Worm (Caenorhabditis elegans) whole organism, L3 larva: ENCODE measurements around the gene C29F9.6.
A peak's percentile ranks its signal among the peaks of the same experiment; 100 is the strongest.

Source experiments
- R02D3.7 ChIP-seq: fragments of 150-350 bp; optimal IDR thresholded peaks from 2 replicates; lab custom pipeline; 2014; ENCODE audit warnings: missing biosample characterization, missing genetic modification characterization
- ZK546.5 ChIP-seq: sonication (generic microtip); optimal IDR thresholded peaks from 2 replicates; lab custom pipeline; 2017; ENCODE audit warnings: missing biosample characterization, missing genetic modification characterization
- aly-2 ChIP-seq: fragments of 150-350 bp; optimal IDR thresholded peaks from 2 replicates; lab custom pipeline; 2014; ENCODE audit warnings: missing biosample characterization, missing genetic modification characterization
- ama-1 ChIP-seq: fragments of 150-350 bp; optimal IDR thresholded peaks from 2 replicates; lab custom pipeline; 2018
- ceh-16 ChIP-seq: sonication (generic microtip); optimal IDR thresholded peaks from 2 replicates; lab custom pipeline; 2017; ENCODE audit warnings: missing biosample characterization, missing genetic modification characterization
- ceh-28 ChIP-seq: fragments of 150-350 bp; optimal IDR thresholded peaks from 2 replicates; lab custom pipeline; 2014; ENCODE audit warnings: missing biosample characterization, missing genetic modification reagents, missing genetic modification characterization
- ceh-82 ChIP-seq: fragments of 150-350 bp; optimal IDR thresholded peaks from 2 replicates; lab custom pipeline; 2014; ENCODE audit warnings: missing biosample characterization, missing genetic modification characterization
- ceh-9 ChIP-seq: sonication (generic microtip); optimal IDR thresholded peaks from 2 replicates; lab custom pipeline; 2018; ENCODE audit warnings: missing biosample characterization, missing genetic modification characterization
- daf-12 ChIP-seq: fragments of 150-350 bp; optimal IDR thresholded peaks from 2 replicates; lab custom pipeline; 2014; ENCODE audit warnings: missing biosample characterization, missing genetic modification reagents, missing genetic modification characterization
- egl-5 ChIP-seq: fragments of 150-350 bp; optimal IDR thresholded peaks from 2 replicates; lab custom pipeline; 2017; ENCODE audit warnings: missing biosample characterization, missing genetic modification reagents, missing genetic modification characterization, inconsistent platforms
- elt-1 ChIP-seq: fragments of 150-350 bp; optimal IDR thresholded peaks from 2 replicates; lab custom pipeline; 2014; ENCODE audit warnings: missing biosample characterization, missing genetic modification characterization
- elt-2 ChIP-seq: sonication (generic microtip); optimal IDR thresholded peaks from 2 replicates; lab custom pipeline; 2016; ENCODE audit warnings: missing genetic modification reagents, mild to moderate bottlenecking, missing genetic modification characterization, missing compliant biosample characterization
- fkh-10 ChIP-seq: sonication (generic microtip); optimal IDR thresholded peaks from 2 replicates; lab custom pipeline; 2017; ENCODE audit warnings: missing biosample characterization, missing genetic modification reagents, missing genetic modification characterization
- fkh-2 ChIP-seq: fragments of 150-350 bp; optimal IDR thresholded peaks from 2 replicates; lab custom pipeline; 2014; ENCODE audit warnings: missing biosample characterization, missing genetic modification reagents, missing genetic modification characterization
- fos-1 ChIP-seq: fragments of 150-350 bp; optimal IDR thresholded peaks from 2 replicates; lab custom pipeline; 2014; ENCODE audit warnings: missing biosample characterization, missing genetic modification characterization
- jun-1 ChIP-seq: fragments of 150-350 bp; optimal IDR thresholded peaks from 2 replicates; lab custom pipeline; 2014; ENCODE audit warnings: missing biosample characterization, missing genetic modification reagents, missing genetic modification characterization
- lin-15B ChIP-seq: fragments of 150-350 bp; optimal IDR thresholded peaks from 2 replicates; lab custom pipeline; 2014; ENCODE audit warnings: missing biosample characterization, missing genetic modification characterization
- lin-39 ChIP-seq: fragments of 150-350 bp; optimal IDR thresholded peaks from 2 replicates; lab custom pipeline; 2018; ENCODE audit warnings: missing biosample characterization, missing genetic modification reagents, missing genetic modification characterization
- lsy-12 ChIP-seq: sonication (generic microtip); optimal IDR thresholded peaks from 2 replicates; lab custom pipeline; 2016; ENCODE audit warnings: mild to moderate bottlenecking, missing genetic modification characterization, missing compliant biosample characterization
- mdl-1 ChIP-seq: fragments of 150-350 bp; optimal IDR thresholded peaks from 2 replicates; lab custom pipeline; 2014; ENCODE audit warnings: missing biosample characterization, missing genetic modification characterization
- mml-1 ChIP-seq: fragments of 150-350 bp; sonication (generic microtip); optimal IDR thresholded peaks from 3 replicates; lab custom pipeline; 2014; ENCODE audit warnings: missing biosample characterization, missing genetic modification characterization
- nfya-1 ChIP-seq: sonication (generic microtip); optimal IDR thresholded peaks from 2 replicates; lab custom pipeline; 2017; ENCODE audit warnings: missing genetic modification characterization, mild to moderate bottlenecking, missing compliant biosample characterization, antibody characterized with exemption, moderate library complexity; ENCODE audit not compliant: insufficient read depth
- nhr-12 ChIP-seq: fragments of 150-350 bp; optimal IDR thresholded peaks from 2 replicates; lab custom pipeline; 2014; ENCODE audit warnings: missing biosample characterization, missing genetic modification characterization
- nhr-23 ChIP-seq: fragments of 150-350 bp; optimal IDR thresholded peaks from 2 replicates; lab custom pipeline; 2014; ENCODE audit warnings: missing biosample characterization, missing genetic modification reagents, missing genetic modification characterization
- nhr-237 ChIP-seq: fragments of 150-350 bp; optimal IDR thresholded peaks from 2 replicates; lab custom pipeline; 2014; ENCODE audit warnings: missing biosample characterization, missing genetic modification characterization
- nhr-25 ChIP-seq: sonication (generic microtip); optimal IDR thresholded peaks from 2 replicates; lab custom pipeline; 2017; ENCODE audit warnings: missing biosample characterization, missing genetic modification characterization
- nhr-28 ChIP-seq: fragments of 150-350 bp; optimal IDR thresholded peaks from 2 replicates; lab custom pipeline; 2014; ENCODE audit warnings: missing biosample characterization, missing genetic modification characterization
- nhr-43 ChIP-seq: sonication (generic microtip); optimal IDR thresholded peaks from 2 replicates; lab custom pipeline; 2016; ENCODE audit warnings: mild to moderate bottlenecking, missing genetic modification characterization, missing compliant biosample characterization; ENCODE audit not compliant: poor library complexity, severe bottlenecking
- nhr-67 ChIP-seq: fragments of 150-350 bp; optimal IDR thresholded peaks from 2 replicates; lab custom pipeline; 2014; ENCODE audit warnings: missing biosample characterization, missing genetic modification characterization
- nhr-76 ChIP-seq: fragments of 150-350 bp; sonication (generic microtip); optimal IDR thresholded peaks from 5 replicates; lab custom pipeline; 2014; ENCODE audit warnings: missing biosample characterization, missing genetic modification characterization
- nhr-77 ChIP-seq: fragments of 150-350 bp; optimal IDR thresholded peaks from 2 replicates; lab custom pipeline; 2014; ENCODE audit warnings: missing biosample characterization, missing genetic modification characterization
- pha-4 ChIP-seq: fragments of 150-350 bp; optimal IDR thresholded peaks from 2 replicates; lab custom pipeline; 2014; ENCODE audit warnings: missing biosample characterization, missing genetic modification reagents, missing genetic modification characterization
- pqm-1 ChIP-seq: fragments of 150-350 bp; optimal IDR thresholded peaks from 2 replicates; lab custom pipeline; 2017; ENCODE audit warnings: missing biosample characterization, missing genetic modification characterization, inconsistent platforms
- skn-1 ChIP-seq: fragments of 150-350 bp; optimal IDR thresholded peaks from 2 replicates; lab custom pipeline; 2014; ENCODE audit warnings: missing biosample characterization, missing genetic modification characterization
- tbx-2 ChIP-seq: sonication (generic microtip); optimal IDR thresholded peaks from 2 replicates; lab custom pipeline; 2016; ENCODE audit warnings: mild to moderate bottlenecking, missing genetic modification characterization, missing compliant biosample characterization
- unc-39 ChIP-seq: sonication (generic microtip); optimal IDR thresholded peaks from 4 replicates; lab custom pipeline; 2017; ENCODE audit warnings: missing biosample characterization, missing genetic modification characterization
- unc-62 ChIP-seq: fragments of 150-350 bp; sonication (generic microtip); optimal IDR thresholded peaks from 4 replicates; lab custom pipeline; 2014; ENCODE audit warnings: missing biosample characterization, missing genetic modification reagents, missing genetic modification characterization
- zag-1 ChIP-seq: fragments of 150-350 bp; optimal IDR thresholded peaks from 2 replicates; lab custom pipeline; 2014; ENCODE audit warnings: missing biosample characterization, missing genetic modification characterization
- ztf-11 ChIP-seq: fragments of 150-350 bp; optimal IDR thresholded peaks from 2 replicates; lab custom pipeline; 2014; ENCODE audit warnings: missing biosample characterization, missing genetic modification characterization
- ztf-4 ChIP-seq: fragments of 150-350 bp; optimal IDR thresholded peaks from 2 replicates; lab custom pipeline; 2014; ENCODE audit warnings: missing biosample characterization, missing genetic modification characterization

C29F9.6 gene

ce11 chrIII:86316-86715 lies 28.4 kb upstream of the C29F9.6 start, which contains the start of gene attf-3 (continued):
- no peak for TF ChIP-seq ztf-11 (tag; lab: Kevin White, UChicago)
- TF ChIP-seq fkh-2 (tag; lab: Kevin White, UChicago) = peak; percentile 44
- no peak for TF ChIP-seq nhr-12 (tag; lab: Kevin White, UChicago)

DNA sequence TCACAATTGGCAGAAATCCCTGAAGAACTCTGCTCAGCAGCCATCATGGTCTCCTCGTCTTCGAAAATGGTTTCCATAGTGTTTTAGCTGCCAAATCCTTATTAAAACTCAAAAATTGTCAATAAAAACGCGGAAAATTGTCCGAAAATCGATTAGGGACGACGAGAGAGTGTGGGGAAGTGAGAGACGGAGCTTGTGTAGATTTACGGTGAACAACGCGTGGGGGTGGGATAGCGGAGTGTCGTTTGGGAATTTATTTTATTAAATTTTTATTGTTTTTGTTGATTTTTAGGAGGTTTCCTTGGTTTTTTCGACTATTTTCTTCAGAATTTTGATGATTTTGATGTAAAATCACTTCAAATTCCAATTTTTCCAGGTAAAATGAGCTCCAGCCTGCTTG lies 27.5 kb upstream of the C29F9.6 start, which contains the start of the genes F54C4.4 and mrpl-40:
TSS of gene F54C4.4 (minus strand) at position 199 of the 400 bp plus-strand sequence.
TSS of gene mrpl-40 (plus strand) at position 377 of the 400 bp plus-strand sequence.
- peak; percentile 15 for TF ChIP-seq nhr-25 (tag; lab: Kevin White, UChicago)
- no peak for TF ChIP-seq ztf-4 (tag; lab: Kevin White, UChicago)
- TF ChIP-seq tbx-2 (tag; lab: Kevin White, UChicago) = no peak
- TF ChIP-seq ceh-28 = peak; percentile 86
- no peak for TF ChIP-seq nhr-67 (tag; lab: Kevin White, UChicago)
- TF ChIP-seq R02D3.7 (tag; lab: Kevin White, UChicago) = peak; percentile 97
- no peak for TF ChIP-seq zag-1
- no peak for TF ChIP-seq ceh-16
- TF ChIP-seq egl-5 (tag; lab: Kevin White, UChicago) = no peak
- TF ChIP-seq lin-39 (tag; lab: Kevin White, UChicago) = peak; percentile 50
- TF ChIP-seq nhr-12 (tag; lab: Kevin White, UChicago) = no peak
- peak; percentile 65 for TF ChIP-seq nhr-23 (tag; lab: Kevin White, UChicago)
- peak; percentile 29 for TF ChIP-seq fkh-10 (GFP tag; lab: Kevin White, UChicago)
- no peak for TF ChIP-seq mdl-1 (tag; lab: Kevin White, UChicago)
- peak; percentile 82 for TF ChIP-seq nfya-1 (tag; lab: Kevin White, UChicago)
- TF ChIP-seq nhr-43 (tag; lab: Kevin White, UChicago) = peak; percentile 56
- peak; percentile 78 for TF ChIP-seq pha-4
- TF ChIP-seq mml-1 (tag; lab: Kevin White, UChicago) = no peak
- no peak for TF ChIP-seq unc-62 (GFP tag; lab: Kevin White, UChicago)
- TF ChIP-seq ama-1 (lab: Kevin White, UChicago) = no peak
- peak; percentile 7 for TF ChIP-seq elt-2 (tag; lab: Kevin White, UChicago)
- peak; percentile 55 for TF ChIP-seq lin-15B (tag; lab: Kevin White, UChicago)
- TF ChIP-seq, all 47 proteins: peak for 11

ce11 chrIII:89155-89554 lies 25.5 kb upstream of the C29F9.6 start:
- TF ChIP-seq aly-2 (peak; percentile 37), nhr-28 (no peak), nhr-25 (tag; lab: Kevin White, UChicago) (peak; percentile 14), nhr-76 (tag; lab: Kevin White, UChicago) (no peak), lsy-12 (peak; percentile 55), nfya-1 (tag; lab: Kevin White, UChicago) (peak; percentile 48), ztf-4 (tag; lab: Kevin White, UChicago) (peak; percentile 28), unc-62 (GFP tag; lab: Kevin White, UChicago) (no peak), fkh-10 (GFP tag; lab: Kevin White, UChicago) (no peak), nhr-43 (tag; lab: Kevin White, UChicago) (peak; percentile 40), jun-1 (tag; lab: Kevin White, UChicago) (peak; percentile 15), fos-1 (tag; lab: Kevin White, UChicago) (no peak), ceh-28 (peak; percentile 30), nhr-23 (tag; lab: Kevin White, UChicago) (peak; percentile 6), skn-1 (tag; lab: Kevin White, UChicago) (peak; percentile 75), unc-39 (no peak), tbx-2 (tag; lab: Kevin White, UChicago) (peak; percentile 37), elt-2 (tag; lab: Kevin White, UChicago) (peak; percentile 48), R02D3.7 (tag; lab: Kevin White, UChicago) (peak; percentile 63), nhr-12 (tag; lab: Kevin White, UChicago) (no peak), lin-15B (tag; lab: Kevin White, UChicago) (peak; percentile 11), ama-1 (lab: Kevin White, UChicago) (peak; percentile 74), pqm-1 (tag; lab: Kevin White, UChicago) (peak; percentile 11), lin-39 (tag; lab: Kevin White, UChicago) (peak; percentile 18), pha-4 (peak; percentile 54)
- TF ChIP-seq, all 47 proteins: peak for 18

DNA sequence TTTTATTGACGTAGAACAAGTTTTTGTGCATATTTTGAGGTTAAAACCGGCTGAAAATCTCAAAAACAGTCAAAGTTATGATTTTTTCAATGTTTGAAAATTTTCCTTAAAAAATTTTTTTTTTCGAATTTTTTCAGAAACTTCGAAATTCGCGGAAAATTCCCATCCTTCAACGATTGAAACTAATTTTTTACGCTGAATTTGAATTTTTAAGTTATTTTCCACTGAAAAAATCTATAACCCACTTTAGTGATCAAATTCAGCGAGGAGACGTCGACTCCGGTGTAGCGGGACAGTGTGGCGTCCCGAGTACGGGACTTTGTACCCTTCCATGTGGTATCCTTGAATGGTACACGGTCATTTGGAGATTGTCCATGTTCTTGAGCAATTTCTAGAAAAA lies 22.5 kb upstream of the C29F9.6 start:
- TF ChIP-seq ceh-9 (tag; lab: Kevin White, UChicago) (no peak), lin-15B (tag; lab: Kevin White, UChicago) (no peak), pqm-1 (tag; lab: Kevin White, UChicago) (no peak), nhr-77 (tag; lab: Kevin White, UChicago) (no peak), nhr-67 (tag; lab: Kevin White, UChicago) (no peak), egl-5 (tag; lab: Kevin White, UChicago) (no peak), daf-12 (tag; lab: Kevin White, UChicago) (no peak), ceh-82 (no peak), elt-2 (tag; lab: Kevin White, UChicago) (no peak), unc-62 (GFP tag; lab: Kevin White, UChicago) (no peak), elt-1 (tag; lab: Kevin White, UChicago) (no peak), nhr-237 (no peak), nhr-23 (tag; lab: Kevin White, UChicago) (no peak), fkh-2 (tag; lab: Kevin White, UChicago) (no peak), unc-39 (no peak), ZK546.5 (tag; lab: Kevin White, UChicago) (no peak), ztf-4 (tag; lab: Kevin White, UChicago) (no peak), aly-2 (no peak), nhr-25 (tag; lab: Kevin White, UChicago) (no peak), fkh-10 (GFP tag; lab: Kevin White, UChicago) (no peak)
